Worm (Caenorhabditis elegans): Measurements from ENCODE around the gene T03D8.6.

T03D8.6 gene

ce11 chrV:20841484-20841883, 21.4 kb upstream of the T03D8.6 start:
- no peak for TF ChIP-seq ztf-23 (GFP tag; IDR thresholded peaks at IDR 0.05)
- no peak for TF ChIP-seq flt-1 (GFP tag; IDR thresholded peaks at IDR 0.05)
- TF ChIP-seq cog-1 (tag; optimal IDR thresholded peaks at IDR 0.05) = no peak
- TF ChIP-seq T22C8.4 (GFP tag; IDR thresholded peaks at IDR 0.05) = no peak
- TF ChIP-seq klf-2 (GFP tag; conservative IDR thresholded peaks at IDR 0.05) = no peak
- no peak for TF ChIP-seq tab-1 (GFP tag; IDR thresholded peaks at IDR 0.05)
- TF ChIP-seq ref-1 (GFP tag; conservative IDR thresholded peaks at IDR 0.05) = no peak
- no peak for TF ChIP-seq ztf-29 (GFP tag; IDR thresholded peaks at IDR 0.05)
- no peak for TF ChIP-seq med-1 (GFP tag; optimal IDR thresholded peaks at IDR 0.05; ENCODE audit: insufficient read depth)

ce11 chrV:20839307-20839909, 19.3 kb upstream of the T03D8.6 start:
- TF ChIP-seq flt-1 (GFP tag; IDR thresholded peaks at IDR 0.05) (peak; percentile 69; the same call in 1 of the 2 replicates), ztf-23 (GFP tag; IDR thresholded peaks at IDR 0.05) (peak; percentile 76), klf-2 (GFP tag; conservative IDR thresholded peaks at IDR 0.05) (0 out of 2 replicates have a peak, but pooled peaks have one; percentile 34)

- TF ChIP-seq flt-1 (GFP tag; IDR thresholded peaks at IDR 0.05) = no peak
- no peak for TF ChIP-seq cog-1 (tag; optimal IDR thresholded peaks at IDR 0.05)
- no peak for TF ChIP-seq T22C8.4 (GFP tag; IDR thresholded peaks at IDR 0.05)
- no peak for TF ChIP-seq ref-1 (GFP tag; conservative IDR thresholded peaks at IDR 0.05)
- no peak for TF ChIP-seq tab-1 (GFP tag; IDR thresholded peaks at IDR 0.05)
- no peak for TF ChIP-seq ztf-23 (GFP tag; IDR thresholded peaks at IDR 0.05)
- TF ChIP-seq klf-2 (GFP tag; conservative IDR thresholded peaks at IDR 0.05) = no peak
- TF ChIP-seq med-1 (GFP tag; optimal IDR thresholded peaks at IDR 0.05; ENCODE audit: insufficient read depth) = no peak
Observed at ce11 chrV:20838565-20838964, 18.4 kb upstream of the T03D8.6 start, which contains the start of gene exos-7. Gene exos-7 (plus strand): TSS chrV:20838865.

ce11 chrV:20837765-20838164, 17.6 kb upstream of the T03D8.6 start, which contains the start of gene mrps-12:
Gene mrps-12 (plus strand): TSS chrV:20838080.
- no peak for TF ChIP-seq ztf-23 (GFP tag; IDR thresholded peaks at IDR 0.05)
- TF ChIP-seq flt-1 (GFP tag; IDR thresholded peaks at IDR 0.05) = no peak
- TF ChIP-seq tab-1 (GFP tag; IDR thresholded peaks at IDR 0.05) = no peak
- no peak for TF ChIP-seq cog-1 (tag; optimal IDR thresholded peaks at IDR 0.05)
- TF ChIP-seq T22C8.4 (GFP tag; IDR thresholded peaks at IDR 0.05) = no peak
- no peak for TF ChIP-seq med-1 (GFP tag; optimal IDR thresholded peaks at IDR 0.05; ENCODE audit: insufficient read depth)
- no peak for TF ChIP-seq ref-1 (GFP tag; conservative IDR thresholded peaks at IDR 0.05)
- TF ChIP-seq klf-2 (GFP tag; conservative IDR thresholded peaks at IDR 0.05) = no peak
- TF ChIP-seq ztf-29 (GFP tag; IDR thresholded peaks at IDR 0.05) = no peak

- TF ChIP-seq flt-1 (GFP tag; IDR thresholded peaks at IDR 0.05) = peak; percentile 29; the same call in 1 of the 2 replicates
- TF ChIP-seq ztf-29 (GFP tag; IDR thresholded peaks at IDR 0.05) = no peak
- TF ChIP-seq cog-1 (tag; optimal IDR thresholded peaks at IDR 0.05) = peak; percentile 30
Observed at ce11 chrV:20832554-20832963, 12.4 kb upstream of the T03D8.6 start.

- TF ChIP-seq flt-1 (GFP tag; IDR thresholded peaks at IDR 0.05) (no peak), ztf-23 (GFP tag; IDR thresholded peaks at IDR 0.05) (no peak), klf-2 (GFP tag; conservative IDR thresholded peaks at IDR 0.05) (no peak), tab-1 (GFP tag; IDR thresholded peaks at IDR 0.05) (no peak), ref-1 (GFP tag; conservative IDR thresholded peaks at IDR 0.05) (no peak), ztf-29 (GFP tag; IDR thresholded peaks at IDR 0.05) (no peak), cog-1 (tag; optimal IDR thresholded peaks at IDR 0.05) (no peak), med-1 (GFP tag; optimal IDR thresholded peaks at IDR 0.05; ENCODE audit: insufficient read depth) (no peak), T22C8.4 (GFP tag; IDR thresholded peaks at IDR 0.05) (no peak)
Observed at ce11 chrV:20831867-20832266, 11.7 kb upstream of the T03D8.6 start.

- TF ChIP-seq flt-1 (GFP tag; IDR thresholded peaks at IDR 0.05) = no peak
Observed at ce11 chrV:20830409-20830808, 10.3 kb upstream of the T03D8.6 start.

- TF ChIP-seq med-1 (GFP tag; optimal IDR thresholded peaks at IDR 0.05; ENCODE audit: insufficient read depth) (no peak), T22C8.4 (GFP tag; IDR thresholded peaks at IDR 0.05) (no peak), ztf-29 (GFP tag; IDR thresholded peaks at IDR 0.05) (no peak), ztf-23 (GFP tag; IDR thresholded peaks at IDR 0.05) (no peak), tab-1 (GFP tag; IDR thresholded peaks at IDR 0.05) (no peak), flt-1 (GFP tag; IDR thresholded peaks at IDR 0.05) (no peak), ref-1 (GFP tag; conservative IDR thresholded peaks at IDR 0.05) (no peak), cog-1 (tag; optimal IDR thresholded peaks at IDR 0.05) (no peak), klf-2 (GFP tag; conservative IDR thresholded peaks at IDR 0.05) (no peak)
Observed at ce11 chrV:20829511-20829910, 9.4 kb upstream of the T03D8.6 start, which contains the start of gene num-1. Gene num-1 (plus strand): TSS chrV:20829811.

- TF ChIP-seq tab-1 (GFP tag; IDR thresholded peaks at IDR 0.05) (no peak), flt-1 (GFP tag; IDR thresholded peaks at IDR 0.05) (0 out of 2 replicates have a peak, but pooled peaks have one; percentile 4), T22C8.4 (GFP tag; IDR thresholded peaks at IDR 0.05) (peak; percentile 32; the same call in 1 of the 2 replicates), klf-2 (GFP tag; conservative IDR thresholded peaks at IDR 0.05) (no peak), ztf-23 (GFP tag; IDR thresholded peaks at IDR 0.05) (no peak), ref-1 (GFP tag; conservative IDR thresholded peaks at IDR 0.05) (no peak), cog-1 (tag; optimal IDR thresholded peaks at IDR 0.05) (no peak)
Observed at ce11 chrV:20828820-20829219, 8.7 kb upstream of the T03D8.6 start, which contains the start of gene sbt-1. Gene sbt-1 (minus strand): TSS chrV:20828881.

ce11 chrV:20826618-20827017, 6.5 kb upstream of the T03D8.6 start:
- TF ChIP-seq T22C8.4 (GFP tag; IDR thresholded peaks at IDR 0.05) = no peak
- TF ChIP-seq flt-1 (GFP tag; IDR thresholded peaks at IDR 0.05) = no peak
